Worm (Caenorhabditis elegans): ENCODE data around the gene T16G1.5.

DNA sequence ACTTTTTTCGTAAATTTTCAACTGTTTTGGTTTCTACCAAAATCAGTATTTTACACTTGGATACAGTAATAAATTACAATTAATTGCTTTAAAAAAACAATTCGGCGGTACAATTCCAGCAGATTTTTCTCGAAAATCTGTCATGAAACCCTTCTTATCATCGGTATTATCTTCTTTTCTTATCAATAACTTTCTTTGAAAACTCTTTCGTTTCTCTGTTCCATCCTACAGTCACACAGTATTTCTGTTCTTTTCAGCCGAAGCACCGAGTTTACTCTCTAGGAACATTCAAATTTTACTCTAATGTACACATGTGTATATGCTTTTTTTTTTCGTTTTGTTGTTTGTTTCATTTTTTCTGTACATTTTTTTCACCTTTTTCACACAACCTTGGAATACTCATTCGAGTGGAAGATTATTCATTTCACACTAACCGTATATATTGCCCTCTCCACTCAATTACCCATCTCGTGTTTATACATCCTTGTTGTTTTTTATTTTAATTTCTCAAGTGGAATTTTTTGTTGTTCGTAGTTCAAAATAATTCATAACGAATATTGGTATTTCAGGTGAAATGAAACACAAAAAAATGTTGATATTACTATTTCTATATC lies 29.7 kb downstream of the T16G1.5 start, which contains the start of gene nid-1:
- TF ChIP-seq sptf-1 (tag; optimal IDR thresholded peaks at IDR 0.05) (no peak), elt-1 (tag; optimal IDR thresholded peaks at IDR 0.05; ENCODE audit: borderline replicate concordance, insufficient read depth) (no peak), pha-4 (tag; optimal IDR thresholded peaks at IDR 0.05) (no peak), nhr-28 (tag; optimal IDR thresholded peaks at IDR 0.05) (no peak), snpc-4 (tag; optimal IDR thresholded peaks at IDR 0.05) (no peak), nhr-12 (tag; optimal IDR thresholded peaks at IDR 0.05) (no peak), ceh-39 (tag; optimal IDR thresholded peaks at IDR 0.05) (no peak), mab-5 (tag; optimal IDR thresholded peaks at IDR 0.05) (no peak), unc-62 (GFP tag; optimal IDR thresholded peaks at IDR 0.05) (no peak), lin-32 (GFP tag; optimal IDR thresholded peaks at IDR 0.05) (no peak), ztf-11 (tag; optimal IDR thresholded peaks at IDR 0.05) (no peak), mep-1 (tag; optimal IDR thresholded peaks at IDR 0.05) (no peak)

All from whole organism, mixed stage, embryonic.